Worm (Caenorhabditis elegans) whole organism, L1 larva: ENCODE measurements around the gene polh-1.

Experiments
- C34B4.2 ChIP-seq: sonication (generic microtip); optimal IDR thresholded peaks from 2 replicates; lab custom pipeline; 2017; ENCODE audit warnings: mild to moderate bottlenecking, missing genetic modification characterization, missing compliant biosample characterization
- aha-1 ChIP-seq: fragments of 150-350 bp; optimal IDR thresholded peaks from 2 replicates; lab custom pipeline; 2014; ENCODE audit warnings: missing biosample characterization, missing genetic modification characterization
- alr-1 ChIP-seq: fragments of 200-800 bp; sonication (Bioruptor generic); optimal IDR thresholded peaks from 2 replicates; lab custom pipeline; 2018; ENCODE audit warnings: borderline replicate concordance, mild to moderate bottlenecking, missing genetic modification characterization, missing compliant biosample characterization
- aly-2 ChIP-seq: fragments of 150-350 bp; optimal IDR thresholded peaks from 2 replicates; lab custom pipeline; 2014; ENCODE audit warnings: missing biosample characterization, missing genetic modification characterization
- ama-1 ChIP-seq: fragments of 150-350 bp; optimal IDR thresholded peaks from 2 replicates; lab custom pipeline; 2014
- blmp-1 ChIP-seq: fragments of 150-350 bp; optimal IDR thresholded peaks from 2 replicates; lab custom pipeline; 2014; ENCODE audit warnings: missing biosample characterization, missing genetic modification characterization
- ceh-63 ChIP-seq: fragments of 200-800 bp; sonication (Bioruptor generic); optimal IDR thresholded peaks from 2 replicates; lab custom pipeline; 2018; ENCODE audit warnings: mild to moderate bottlenecking, missing genetic modification characterization, missing compliant biosample characterization
- ceh-90 ChIP-seq: sonication (generic microtip); optimal IDR thresholded peaks from 2 replicates; lab custom pipeline; 2016; ENCODE audit warnings: missing genetic modification characterization, missing compliant biosample characterization
- ces-1 ChIP-seq: fragments of 150-350 bp; optimal IDR thresholded peaks from 2 replicates; lab custom pipeline; 2014; ENCODE audit warnings: missing biosample characterization, missing genetic modification reagents, missing genetic modification characterization
- dpl-1 ChIP-seq, 3 experiments: fragments of 150-350 bp in 2 of 3; sonication (generic microtip) in 1 of 3; optimal IDR thresholded peaks; 2 replicates each; lab custom pipeline; 2014 to 2017; ENCODE audit warnings: missing biosample characterization in 3 of 3, missing genetic modification characterization in 3 of 3, missing genetic modification reagents in 3 of 3
- dsc-1 ChIP-seq: sonication (generic microtip); optimal IDR thresholded peaks from 2 replicates; lab custom pipeline; 2016; ENCODE audit warnings: mild to moderate bottlenecking, missing genetic modification characterization, missing compliant biosample characterization
- efl-1 ChIP-seq, 4 experiments: fragments of 150-350 bp; optimal IDR thresholded peaks in 3 of 4; peaks in 1 of 4; 1 replicate in 1 of 4; 2 replicates in 3 of 4; lab custom pipeline; 2014; ENCODE audit warnings: missing biosample characterization in 2 of 4, missing genetic modification characterization in 2 of 4, missing genetic modification reagents in 2 of 4
- egl-13 ChIP-seq: sonication (generic microtip); optimal IDR thresholded peaks from 2 replicates; lab custom pipeline; 2016; ENCODE audit warnings: missing genotype, missing genetic modification reagents, missing genetic modification characterization, missing compliant biosample characterization
- egl-27 ChIP-seq, 2 experiments: fragments of 150-350 bp in 1 of 2; sonication (generic microtip); optimal IDR thresholded peaks; 3 replicates each; lab custom pipeline; 2017 to 2018; ENCODE audit warnings: missing biosample characterization in 2 of 2, missing genetic modification characterization in 2 of 2, missing genetic modification reagents in 2 of 2
- elt-2 ChIP-seq: sonication (generic microtip); optimal IDR thresholded peaks from 2 replicates; lab custom pipeline; 2016; ENCODE audit warnings: missing genetic modification characterization, mild to moderate bottlenecking, inconsistent platforms, missing compliant biosample characterization, missing genetic modification reagents
- elt-3 ChIP-seq, 6 experiments: fragments of 150-350 bp in 1 of 6; sonication (generic microtip); optimal IDR thresholded peaks; 2 replicates each; lab custom pipeline; 2017 to 2018; ENCODE audit warnings: missing biosample characterization in 6 of 6, missing genetic modification characterization in 6 of 6, inconsistent platforms in 1 of 6
- ets-5 ChIP-seq: fragments of 200-800 bp; sonication (Bioruptor generic); IDR thresholded peaks from 2 replicates; pipeline ENCODE4 v1.3.6; 2022; ENCODE audit warnings: missing genetic modification characterization, missing compliant biosample characterization
- fkh-8 ChIP-seq: sonication (generic microtip); optimal IDR thresholded peaks from 2 replicates; lab custom pipeline; 2016; ENCODE audit warnings: mild to moderate bottlenecking, missing genetic modification characterization, missing compliant biosample characterization
- fos-1 ChIP-seq: fragments of 150-350 bp; optimal IDR thresholded peaks from 2 replicates; lab custom pipeline; 2014; ENCODE audit warnings: missing biosample characterization, missing genetic modification characterization
- grh-1 ChIP-seq: fragments of 200-800 bp; sonication (Bioruptor generic); IDR thresholded peaks from 2 replicates; pipeline ENCODE4 v1.3.6; 2022; ENCODE audit warnings: missing genetic modification reagents, missing genetic modification characterization, missing compliant biosample characterization
- hlh-17 ChIP-seq: fragments of 200-800 bp; sonication (Bioruptor generic); optimal IDR thresholded peaks from 2 replicates; lab custom pipeline; 2018; ENCODE audit warnings: missing genetic modification characterization, mild to moderate bottlenecking, missing compliant biosample characterization, moderate library complexity, borderline replicate concordance
- lin-14 ChIP-seq: fragments of 200-800 bp; sonication (Bioruptor generic); optimal IDR thresholded peaks from 2 replicates; lab custom pipeline; 2018; ENCODE audit warnings: mild to moderate bottlenecking, missing genetic modification characterization, moderate library complexity, missing compliant biosample characterization
- lin-15B ChIP-seq: fragments of 150-350 bp; sonication (generic microtip); optimal IDR thresholded peaks from 3 replicates; lab custom pipeline; 2014; ENCODE audit warnings: missing biosample characterization, missing genetic modification characterization
- lin-35 ChIP-seq, 2 experiments: fragments of 150-350 bp; optimal IDR thresholded peaks; 2 replicates each; lab custom pipeline; 2014; ENCODE audit warnings: missing biosample characterization in 2 of 2, missing genetic modification characterization in 2 of 2, missing genetic modification reagents in 2 of 2
- lir-3 ChIP-seq: sonication (generic microtip); optimal IDR thresholded peaks from 2 replicates; lab custom pipeline; 2016; ENCODE audit warnings: mild to moderate bottlenecking, missing genetic modification characterization, moderate library complexity, missing compliant biosample characterization; ENCODE audit not compliant: poor library complexity
- mab-9 ChIP-seq: fragments of 200-800 bp; sonication (Bioruptor generic); IDR thresholded peaks from 2 replicates; pipeline ENCODE4 v1.3.6; 2022; ENCODE audit warnings: missing genetic modification reagents, missing genetic modification characterization, missing compliant biosample characterization
- mdl-1 ChIP-seq, 2 experiments: fragments of 150-350 bp; optimal IDR thresholded peaks; 2 replicates each; lab custom pipeline; 2014 to 2017; ENCODE audit warnings: missing biosample characterization in 2 of 2, missing genetic modification characterization in 2 of 2, inconsistent platforms in 1 of 2
- nhr-11 ChIP-seq: fragments of 150-350 bp; optimal IDR thresholded peaks from 2 replicates; lab custom pipeline; 2014; ENCODE audit warnings: missing biosample characterization, missing genetic modification characterization
- nhr-12 ChIP-seq: sonication (generic microtip); optimal IDR thresholded peaks from 2 replicates; lab custom pipeline; 2017; ENCODE audit warnings: missing biosample characterization, missing genetic modification characterization
- nhr-84 ChIP-seq: sonication (generic microtip); optimal IDR thresholded peaks from 2 replicates; lab custom pipeline; 2017; ENCODE audit warnings: missing biosample characterization, missing genetic modification characterization
- nhr-85 ChIP-seq: sonication (generic microtip); peaks from one replicate; lab custom pipeline; 2016; ENCODE audit warnings: missing genetic modification characterization, inconsistent platforms, missing compliant biosample characterization
- nhr-90 ChIP-seq: sonication (generic microtip); optimal IDR thresholded peaks from 2 replicates; lab custom pipeline; 2016; ENCODE audit warnings: mild to moderate bottlenecking, missing genetic modification characterization, missing compliant biosample characterization; ENCODE audit not compliant: poor library complexity
- pag-3 ChIP-seq: sonication (generic microtip); optimal IDR thresholded peaks from 2 replicates; lab custom pipeline; 2017; ENCODE audit warnings: missing genetic modification characterization, mild to moderate bottlenecking, missing compliant biosample characterization, antibody characterized with exemption, borderline replicate concordance; ENCODE audit not compliant: insufficient read depth
- pax-3 ChIP-seq: fragments of 200-800 bp; sonication (Bioruptor generic); optimal IDR thresholded peaks from 2 replicates; lab custom pipeline; 2018; ENCODE audit warnings: mild to moderate bottlenecking, missing genetic modification characterization, moderate library complexity, missing compliant biosample characterization
- pqm-1 ChIP-seq: sonication (generic microtip); optimal IDR thresholded peaks from 3 replicates; lab custom pipeline; 2017; ENCODE audit warnings: missing biosample characterization, missing genetic modification characterization
- rnt-1 ChIP-seq: sonication (generic microtip); optimal IDR thresholded peaks from 2 replicates; lab custom pipeline; 2016; ENCODE audit warnings: mild to moderate bottlenecking, missing genetic modification characterization, moderate library complexity, missing compliant biosample characterization
- skn-1 ChIP-seq: fragments of 150-350 bp; optimal IDR thresholded peaks from 2 replicates; lab custom pipeline; 2014; ENCODE audit warnings: missing biosample characterization, missing genetic modification characterization
- snpc-4 ChIP-seq: fragments of 150-350 bp; optimal IDR thresholded peaks from 2 replicates; lab custom pipeline; 2014; ENCODE audit warnings: missing biosample characterization, missing genetic modification characterization
- sox-4 ChIP-seq: sonication (generic microtip); optimal IDR thresholded peaks from 2 replicates; lab custom pipeline; 2016; ENCODE audit warnings: missing genetic modification characterization, missing compliant biosample characterization
- tlp-1 ChIP-seq: fragments of 150-350 bp; optimal IDR thresholded peaks from 2 replicates; lab custom pipeline; 2014; ENCODE audit warnings: missing biosample characterization, missing genetic modification characterization
- unc-98 ChIP-seq: fragments of 200-800 bp; sonication (Bioruptor generic); IDR thresholded peaks from 2 replicates; pipeline ENCODE4 v1.3.6; 2022; ENCODE audit warnings: missing genetic modification characterization, missing compliant biosample characterization
- zag-1 ChIP-seq: fragments of 150-350 bp; optimal IDR thresholded peaks from 2 replicates; lab custom pipeline; 2014; ENCODE audit warnings: missing biosample characterization, missing genetic modification characterization
- zip-4 ChIP-seq: fragments of 200-800 bp; sonication (Bioruptor generic); optimal IDR thresholded peaks from 2 replicates; lab custom pipeline; 2018; ENCODE audit warnings: mild to moderate bottlenecking, missing genetic modification characterization, moderate library complexity, missing compliant biosample characterization
- ztf-11 ChIP-seq, 2 experiments: sonication (generic microtip); optimal IDR thresholded peaks; 2 replicates each; lab custom pipeline; 2016 to 2017; ENCODE audit warnings: missing genetic modification characterization in 2 of 2, missing biosample characterization in 1 of 2, missing compliant biosample characterization in 1 of 2
- ztf-4 ChIP-seq: fragments of 150-350 bp; optimal IDR thresholded peaks from 2 replicates; lab custom pipeline; 2014; ENCODE audit warnings: missing biosample characterization, missing genetic modification characterization

The polh-1 gene

ce11 chrIII:1926456-1926855, 23.6 kb downstream of the polh-1 start (continued):
- TF ChIP-seq mab-9 (GFP tag; lab: Robert Waterston, UW) (0 out of 2 replicates have a peak, but pooled peaks have one; percentile 56), nhr-11 (tag; lab: Kevin White, UChicago) (peak; percentile 83), mdl-1 (tag; optimal IDR thresholded peaks at IDR 0.05; lab: Kevin White, UChicago) (peak in 1 of 2 experiments; percentile 95), ceh-63 (GFP tag; lab: Kevin White, UChicago) (no peak), elt-2 (tag; lab: Kevin White, UChicago) (peak; percentile 71), lin-14 (peak; percentile 99)
- TF ChIP-seq, all 84 proteins: peak for 62

DNA sequence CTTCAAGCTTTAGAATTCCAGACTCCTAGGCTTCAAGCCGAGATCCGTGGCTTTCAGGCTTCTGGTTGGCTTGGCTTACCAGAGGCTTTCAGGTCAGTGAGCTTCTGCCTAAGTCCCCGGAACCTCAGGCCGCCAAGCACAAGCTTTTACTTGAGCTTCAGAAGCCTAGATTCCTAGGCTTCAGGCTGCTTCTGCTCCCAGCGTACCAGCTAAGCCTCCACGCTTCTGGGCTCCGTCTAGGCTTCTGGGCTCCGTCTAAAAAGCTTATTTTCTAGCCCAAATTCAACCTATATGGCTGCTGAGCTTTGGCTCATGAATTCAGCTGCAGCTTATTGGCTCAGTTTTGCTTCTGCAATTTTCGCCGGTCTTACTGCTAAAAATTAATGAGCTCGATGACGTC, 24.3 kb downstream of the polh-1 start:
- no peak for TF ChIP-seq dpl-1 (GFP tag; optimal IDR thresholded peaks at IDR 0.05; lab: Kevin White, UChicago)
- no peak for TF ChIP-seq ces-1 (GFP tag; lab: Kevin White, UChicago)
- no peak for TF ChIP-seq blmp-1 (tag; lab: Kevin White, UChicago)

ce11 chrIII:1925048-1925537, 25.0 kb downstream of the polh-1 start:
- TF ChIP-seq ztf-11 (tag; optimal IDR thresholded peaks at IDR 0.05; lab: Kevin White, UChicago) (peak in 1 of 2 experiments; percentile 89), zag-1 (tag; lab: Kevin White, UChicago) (peak; percentile 84), lin-14 (peak; percentile 100), fkh-8 (tag; lab: Kevin White, UChicago) (peak; percentile 96), nhr-85 (tag; lab: Kevin White, UChicago) (peak; percentile 100), skn-1 (peak; percentile 86), nhr-84 (tag; lab: Kevin White, UChicago) (no peak), elt-3 (tag; optimal IDR thresholded peaks at IDR 0.05; lab: Kevin White, UChicago) (peak in 4 of 6 experiments; percentile 51 to 95 (median 72)), mdl-1 (tag; optimal IDR thresholded peaks at IDR 0.05; lab: Kevin White, UChicago) (peak; percentile 75 to 96), pqm-1 (tag; lab: Kevin White, UChicago) (peak; percentile 94), ets-5 (GFP tag; lab: Robert Waterston, UW) (no peak), lin-35 (GFP tag; optimal IDR thresholded peaks at IDR 0.05; lab: Kevin White, UChicago) (peak; percentile 68 to 87), zip-4 (peak; percentile 70), ama-1 (lab: Kevin White, UChicago) (peak; percentile 30), hlh-17 (GFP tag; lab: Kevin White, UChicago) (no peak), ztf-4 (tag; lab: Kevin White, UChicago) (peak; percentile 94), fos-1 (tag; lab: Kevin White, UChicago) (peak; percentile 92), dpl-1 (GFP tag; optimal IDR thresholded peaks at IDR 0.05; lab: Kevin White, UChicago) (peak; percentile 64 to 71 (median 70)), tlp-1 (tag; lab: Kevin White, UChicago) (no peak), mab-9 (GFP tag; lab: Robert Waterston, UW) (peak; percentile 88), pag-3 (tag; lab: Kevin White, UChicago) (no peak), C34B4.2 (peak; percentile 47), dsc-1 (peak; percentile 98), nhr-12 (tag; lab: Kevin White, UChicago) (peak; percentile 6), pax-3 (tag; lab: Kevin White, UChicago) (peak; percentile 94), efl-1 (optimal IDR thresholded peaks at IDR 0.05; lab: Kevin White, UChicago) (peak; percentile 86 to 93), efl-1 (GFP tag; optimal IDR thresholded peaks at IDR 0.05 in 1 of 2; lab: Kevin White, UChicago) (peak; percentile 34 to 97), snpc-4 (tag; lab: Kevin White, UChicago) (peak; percentile 78), alr-1 (no peak), egl-13 (tag; lab: Kevin White, UChicago) (peak; percentile 99), grh-1 (GFP tag; lab: Robert Waterston, UW) (peak; percentile 93), egl-27 (tag; optimal IDR thresholded peaks at IDR 0.05; lab: Kevin White, UChicago) (peak; percentile 95 to 99), ceh-90 (tag; lab: Kevin White, UChicago) (no peak), sox-4 (tag; lab: Kevin White, UChicago) (peak; percentile 94), unc-98 (GFP tag; lab: Robert Waterston, UW) (peak; percentile 22; the same call in 1 of the 2 replicates), nhr-90 (tag; lab: Kevin White, UChicago) (peak; percentile 97), aha-1 (tag; lab: Kevin White, UChicago) (peak; percentile 89), lin-15B (tag; lab: Kevin White, UChicago) (peak; percentile 40), ces-1 (GFP tag; lab: Kevin White, UChicago) (no peak), rnt-1 (peak; percentile 94), aly-2 (peak; percentile 85), lir-3 (tag; lab: Kevin White, UChicago) (peak; percentile 88)
